Worm (Caenorhabditis elegans) whole organism, L2 larva: ENCODE data around the gene ZK1127.13.

Source experiments
- alr-1 ChIP-seq: fragments of 150-350 bp; optimal IDR thresholded peaks from 2 replicates; lab custom pipeline; 2014; ENCODE audit warnings: missing biosample characterization, missing genetic modification characterization
- ama-1 ChIP-seq: fragments of 150-350 bp; optimal IDR thresholded peaks from 2 replicates; lab custom pipeline; 2018; ENCODE audit warnings: inconsistent platforms
- blmp-1 ChIP-seq: sonication (generic microtip); optimal IDR thresholded peaks from 2 replicates; lab custom pipeline; 2017; ENCODE audit warnings: missing genetic modification characterization, mild to moderate bottlenecking, missing compliant biosample characterization, antibody characterized with exemption, moderate library complexity; ENCODE audit not compliant: insufficient read depth
- ceh-82 ChIP-seq: fragments of 150-350 bp; optimal IDR thresholded peaks from 2 replicates; lab custom pipeline; 2014; ENCODE audit warnings: missing biosample characterization, missing genetic modification characterization
- dmd-4 ChIP-seq: sonication (generic microtip); optimal IDR thresholded peaks from 2 replicates; lab custom pipeline; 2017; ENCODE audit warnings: missing biosample characterization, missing genetic modification characterization
- lin-11 ChIP-seq: fragments of 150-350 bp; sonication (generic microtip); optimal IDR thresholded peaks from 2 replicates; lab custom pipeline; 2014; ENCODE audit warnings: missing biosample characterization, missing genetic modification characterization, inconsistent platforms, mixed read lengths
- mbf-1 ChIP-seq: sonication (generic microtip); optimal IDR thresholded peaks from 2 replicates; lab custom pipeline; 2017; ENCODE audit warnings: missing biosample characterization, missing genetic modification characterization
- nhr-6 ChIP-seq: fragments of 150-350 bp; optimal IDR thresholded peaks from 2 replicates; lab custom pipeline; 2014; ENCODE audit warnings: missing biosample characterization, missing genetic modification characterization
- peb-1 ChIP-seq: fragments of 150-350 bp; optimal IDR thresholded peaks from 2 replicates; lab custom pipeline; 2014; ENCODE audit warnings: missing biosample characterization, missing genetic modification characterization
- skn-1 ChIP-seq: sonication (generic microtip); optimal IDR thresholded peaks from 2 replicates; lab custom pipeline; 2017; ENCODE audit warnings: missing biosample characterization, missing genetic modification characterization
- snpc-4 ChIP-seq: fragments of 150-350 bp; optimal IDR thresholded peaks from 2 replicates; lab custom pipeline; 2014; ENCODE audit warnings: missing biosample characterization, missing genetic modification characterization
- unc-39 ChIP-seq: fragments of 150-350 bp; optimal IDR thresholded peaks from 2 replicates; lab custom pipeline; 2014; ENCODE audit warnings: missing biosample characterization, missing genetic modification characterization
- unc-62 ChIP-seq: fragments of 150-350 bp; optimal IDR thresholded peaks from 2 replicates; lab custom pipeline; 2014; ENCODE audit warnings: missing biosample characterization, missing genetic modification reagents, missing genetic modification characterization
- zag-1 ChIP-seq: fragments of 150-350 bp; optimal IDR thresholded peaks from 2 replicates; lab custom pipeline; 2014; ENCODE audit warnings: missing biosample characterization, missing genetic modification characterization

- TF ChIP-seq ceh-82 (tag; lab: Kevin White, UChicago) (no peak), lin-11 (tag; lab: Kevin White, UChicago) (no peak), mbf-1 (no peak), skn-1 (tag; lab: Kevin White, UChicago) (no peak), dmd-4 (tag; lab: Kevin White, UChicago) (no peak), snpc-4 (tag; lab: Kevin White, UChicago) (no peak), unc-62 (no peak), zag-1 (no peak), unc-39 (no peak), ama-1 (lab: Kevin White, UChicago) (no peak), alr-1 (tag; lab: Kevin White, UChicago) (no peak), peb-1 (tag; lab: Kevin White, UChicago) (no peak), blmp-1 (tag; lab: Kevin White, UChicago) (no peak), nhr-6 (tag; lab: Kevin White, UChicago) (no peak)
Observed at ce11 chrII:7072315-7072589, 19.2 kb downstream of the ZK1127.13 start, which contains the start of gene kars-1.
